Worm (Caenorhabditis elegans): ENCODE measurements around the gene Y4C6B.2.
"Not testable (repeated sequence)": the region's sequence is repeated elsewhere in the genome, so short reads cannot be mapped to it uniquely, and the experiment has no call there.

The Y4C6B.2 gene

DNA sequence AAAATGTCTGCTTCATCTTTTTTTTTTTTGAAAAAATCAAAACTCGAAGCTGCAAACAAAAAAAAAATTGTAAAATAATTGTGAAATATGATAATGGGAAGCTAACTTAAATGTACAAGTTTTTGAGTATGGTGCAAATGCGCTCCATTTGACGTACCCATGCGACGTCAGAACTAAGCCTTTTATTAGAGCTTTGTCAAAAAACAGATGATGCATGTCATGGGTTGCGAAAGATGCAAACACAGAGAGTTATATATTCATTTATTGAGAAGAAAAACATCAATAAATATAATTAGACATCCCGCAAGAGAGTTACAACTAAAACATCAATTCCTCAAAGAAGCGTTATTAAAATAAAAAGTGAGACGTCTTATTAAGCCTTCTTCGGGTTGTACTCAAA lies 44.9 kb upstream of the Y4C6B.2 start:
- TF ChIP-seq pat-9 (tag; optimal IDR thresholded peaks at IDR 0.05) (no peak), ceh-2 (tag; optimal IDR thresholded peaks at IDR 0.05) (no peak), ceh-45 (GFP tag; IDR thresholded peaks at IDR 0.05) (no peak), unc-3 (GFP tag; conservative IDR thresholded peaks at IDR 0.05) (no peak), unc-3 (tag; optimal IDR thresholded peaks at IDR 0.05) (no peak), nfya-1 (tag; optimal IDR thresholded peaks at IDR 0.05) (no peak), ahr-1 (tag; optimal IDR thresholded peaks at IDR 0.05) (no peak), ets-4 (tag; optimal IDR thresholded peaks at IDR 0.05) (no peak), ref-2 (tag; optimal IDR thresholded peaks at IDR 0.05) (no peak)

DNA sequence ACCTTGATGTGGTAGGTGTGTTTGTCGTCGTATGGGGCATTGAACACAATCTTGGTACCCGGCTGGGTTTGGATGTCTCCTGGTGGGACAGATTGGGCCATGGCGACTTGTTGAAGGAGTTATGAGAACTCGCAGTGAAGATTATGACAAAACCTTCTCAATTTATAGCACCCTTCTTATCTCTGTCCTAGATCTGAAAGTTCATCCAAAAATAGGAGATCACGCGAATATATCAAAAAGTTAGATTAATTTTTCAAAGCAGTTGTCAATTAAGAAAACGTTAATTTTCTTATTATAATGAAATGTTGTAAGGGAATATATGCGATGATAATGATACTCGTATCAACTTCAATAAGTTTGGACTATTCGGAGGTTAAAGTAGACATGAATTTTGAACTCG lies 44.1 kb upstream of the Y4C6B.2 start, which contains the start of gene msp-51:
Gene msp-51 (minus strand): TSS at position 101 of the 400 bp plus-strand sequence.
- TF ChIP-seq unc-86 (tag; optimal IDR thresholded peaks at IDR 0.05); ceh-22 (tag; optimal IDR thresholded peaks at IDR 0.05); dmd-4 (tag; optimal IDR thresholded peaks at IDR 0.05; ENCODE audit: borderline replicate concordance): not testable (repeated sequence)

DNA sequence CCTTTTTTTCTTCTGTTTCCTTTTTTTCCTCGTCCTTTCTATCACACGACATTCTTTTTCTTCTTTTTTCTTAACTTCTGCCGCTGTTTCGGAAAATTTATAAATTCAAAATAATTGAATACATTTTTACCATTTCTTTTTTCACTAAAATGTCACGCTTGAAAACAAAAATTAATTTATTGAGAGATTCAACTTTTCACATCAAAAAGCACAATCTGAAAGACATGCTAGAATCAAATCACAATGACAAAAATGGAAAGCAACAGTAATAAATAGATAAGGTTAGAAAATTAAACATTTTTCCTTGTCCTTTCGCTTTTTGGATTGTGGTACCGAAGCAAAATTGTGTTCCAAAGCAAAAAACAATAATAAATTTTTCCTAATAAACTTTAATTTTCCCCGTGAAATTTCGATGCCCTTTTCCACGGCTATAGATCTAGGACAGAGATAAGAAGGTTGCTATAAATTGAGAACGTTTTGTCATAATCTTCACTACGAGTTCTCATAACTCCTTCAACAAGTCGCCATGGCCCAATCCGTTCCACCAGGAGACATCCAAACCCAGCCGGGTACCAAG lies 41.9 kb upstream of the Y4C6B.2 start, which contains the start of the genes ZK354.6 and msp-113:
Gene ZK354.6 (minus strand): TSS at position 101 of the 577 bp plus-strand sequence.
Gene msp-113 (plus strand): TSS at position 527 of the 577 bp plus-strand sequence.
- TF ChIP-seq ceh-18 (tag; optimal IDR thresholded peaks at IDR 0.05) (no peak), ceh-19 (GFP tag; optimal IDR thresholded peaks at IDR 0.05) (no peak), pat-9 (tag; optimal IDR thresholded peaks at IDR 0.05) (no peak)

DNA sequence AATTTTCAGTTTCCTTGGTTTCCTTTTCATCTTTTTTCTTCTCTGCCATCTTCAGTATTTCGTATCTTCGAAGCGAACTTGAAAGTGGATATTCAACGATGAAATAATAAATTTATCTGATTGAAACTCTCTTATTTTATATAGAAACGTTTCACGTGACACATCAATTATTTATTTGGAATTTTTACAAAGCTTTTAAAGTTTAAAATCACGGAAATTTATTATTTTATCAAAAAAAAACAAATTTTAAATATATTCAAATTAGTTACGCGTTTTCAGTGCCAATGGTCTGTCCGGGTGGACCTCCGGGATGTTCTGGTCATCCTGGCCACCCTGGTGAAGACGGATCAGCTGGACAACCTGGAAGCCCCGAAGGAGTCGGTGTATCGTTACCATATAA lies 36.3 kb upstream of the Y4C6B.2 start, which contains the start of gene ZK354.7:
Gene ZK354.7 (minus strand): TSS at position 101 of the 400 bp plus-strand sequence.
- TF ChIP-seq pax-1 (tag; optimal IDR thresholded peaks at IDR 0.05), result no peak
- no peak for TF ChIP-seq ttx-3 (tag; optimal IDR thresholded peaks at IDR 0.05)
- no peak for TF ChIP-seq ceh-48 (tag; optimal IDR thresholded peaks at IDR 0.05)
- TF ChIP-seq ahr-1 (tag; optimal IDR thresholded peaks at IDR 0.05), result no peak
- no peak for TF ChIP-seq ceh-19 (GFP tag; optimal IDR thresholded peaks at IDR 0.05)
- no peak for TF ChIP-seq ceh-45 (GFP tag; IDR thresholded peaks at IDR 0.05)
- TF ChIP-seq elt-4 (tag; optimal IDR thresholded peaks at IDR 0.05), result no peak
- TF ChIP-seq ceh-22 (tag; optimal IDR thresholded peaks at IDR 0.05), result no peak
- TF ChIP-seq lin-11 (tag; optimal IDR thresholded peaks at IDR 0.05), result no peak
- no peak for TF ChIP-seq zip-5 (tag; optimal IDR thresholded peaks at IDR 0.05)
- no peak for TF ChIP-seq hlh-30 (tag; optimal IDR thresholded peaks at IDR 0.05; ENCODE audit: insufficient read depth)
- no peak for TF ChIP-seq ceh-9 (tag; optimal IDR thresholded peaks at IDR 0.05)
- no peak for TF ChIP-seq hlh-15 (tag; optimal IDR thresholded peaks at IDR 0.05)
- no peak for TF ChIP-seq K09A11.1 (tag; optimal IDR thresholded peaks at IDR 0.05; ENCODE audit: insufficient read depth)
- no peak for TF ChIP-seq madf-2 (tag; optimal IDR thresholded peaks at IDR 0.05)

DNA sequence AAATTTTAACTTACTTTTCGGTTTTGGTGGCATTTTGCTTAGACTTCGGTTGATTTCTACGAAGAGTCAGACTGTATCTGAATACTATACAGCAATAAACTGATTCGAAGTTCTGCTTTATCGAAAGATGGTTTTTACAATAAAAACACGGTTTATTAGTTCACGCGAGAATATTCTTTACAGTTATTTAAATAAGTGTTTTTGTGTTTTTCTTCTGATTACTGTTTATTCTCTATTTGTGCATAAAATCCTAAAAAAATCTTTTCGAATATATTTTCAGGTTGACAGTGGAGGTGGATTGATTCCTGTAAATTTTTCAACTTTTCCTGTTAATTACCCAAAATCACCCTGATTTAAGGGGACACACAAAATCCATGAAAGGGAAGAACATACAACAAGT lies 33.3 kb upstream of the Y4C6B.2 start, which contains the start of gene ZK354.8:
Gene ZK354.8 (minus strand): TSS at position 101 of the 400 bp plus-strand sequence.
- TF ChIP-seq unc-42 (tag; optimal IDR thresholded peaks at IDR 0.05) (no peak), nhr-11 (tag; optimal IDR thresholded peaks at IDR 0.05) (no peak), fkh-10 (GFP tag; optimal IDR thresholded peaks at IDR 0.05) (no peak), mec-3 (tag; optimal IDR thresholded peaks at IDR 0.05; ENCODE audit: borderline replicate concordance) (no peak), C08G9.2 (tag; optimal IDR thresholded peaks at IDR 0.05) (no peak), ttx-3 (tag; optimal IDR thresholded peaks at IDR 0.05) (no peak), gmeb-2 (tag; optimal IDR thresholded peaks at IDR 0.05) (no peak), sox-4 (tag; optimal IDR thresholded peaks at IDR 0.05) (no peak), ceh-48 (tag; optimal IDR thresholded peaks at IDR 0.05) (no peak), unc-86 (tag; optimal IDR thresholded peaks at IDR 0.05) (no peak), tbx-7 (tag; optimal IDR thresholded peaks at IDR 0.05) (no peak), che-1 (tag; optimal IDR thresholded peaks at IDR 0.05) (no peak), pha-2 (tag; optimal IDR thresholded peaks at IDR 0.05) (no peak), zip-5 (tag; optimal IDR thresholded peaks at IDR 0.05) (no peak), T23F11.4 (GFP tag; optimal IDR thresholded peaks at IDR 0.05) (no peak), lin-11 (tag; optimal IDR thresholded peaks at IDR 0.05) (no peak), nhr-232 (tag; optimal IDR thresholded peaks at IDR 0.05) (no peak), dmd-4 (tag; optimal IDR thresholded peaks at IDR 0.05; ENCODE audit: borderline replicate concordance) (no peak), tbx-2 (tag; optimal IDR thresholded peaks at IDR 0.05) (no peak)
